Fruit fly (Drosophila melanogaster) whole organism, embryonic: ENCODE measurements around the gene CG16956.

Experiments
- Abd-B ChIP-seq: fragments of 200-800 bp; sonication (Bioruptor generic); optimal IDR thresholded peaks from 2 replicates; lab custom pipeline; 2018; ENCODE audit warnings: missing biosample characterization, mild to moderate bottlenecking, missing genetic modification characterization, moderate library complexity
- Asciz ChIP-seq: fragments of 200-800 bp; sonication (Bioruptor generic); optimal IDR thresholded peaks from 2 replicates; lab custom pipeline; 2017; ENCODE audit warnings: missing biosample characterization, mild to moderate bottlenecking, missing genetic modification characterization, missing genetic modification reagents
- Bdp1 ChIP-seq: fragments of 200-800 bp; sonication (Bioruptor generic); optimal IDR thresholded peaks from 3 replicates; lab custom pipeline; 2016; ENCODE audit warnings: missing biosample characterization, missing genetic modification characterization
- CG10321 ChIP-seq: fragments of 200-800 bp; sonication (Bioruptor generic); IDR thresholded peaks from 2 replicates; pipeline ENCODE4 v1.3.6; 2022; ENCODE audit warnings: missing biosample characterization, missing genetic modification characterization
- CG10959 ChIP-seq: fragments of 200-800 bp; sonication (Bioruptor generic); IDR thresholded peaks from 2 replicates; pipeline ENCODE4 v1.3.6; 2022; ENCODE audit warnings: missing biosample characterization, missing genetic modification characterization
- CG11093 ChIP-seq: fragments of 200-800 bp; sonication (Bioruptor generic); IDR thresholded peaks from 3 replicates; pipeline ENCODE4 v1.3.6; 2022; ENCODE audit warnings: missing biosample characterization, missing genetic modification characterization
- CG12391 ChIP-seq: fragments of 200-800 bp; sonication (Bioruptor generic); optimal IDR thresholded peaks from 3 replicates; lab custom pipeline; 2018; ENCODE audit warnings: missing biosample characterization, mild to moderate bottlenecking, missing genetic modification characterization, moderate library complexity
- CG13424 ChIP-seq: fragments of 200-800 bp; sonication (Bioruptor generic); optimal IDR thresholded peaks from 2 replicates; lab custom pipeline; 2019; ENCODE audit warnings: missing biosample characterization, mild to moderate bottlenecking, missing genetic modification characterization, moderate library complexity
- CG15479 ChIP-seq: fragments of 200-800 bp; sonication (Bioruptor generic); optimal IDR thresholded peaks from 3 replicates; lab custom pipeline; 2019; ENCODE audit warnings: missing biosample characterization, mild to moderate bottlenecking, missing genetic modification characterization, moderate library complexity
- CG16779 ChIP-seq: fragments of 200-800 bp; sonication (Bioruptor generic); IDR thresholded peaks from 2 replicates; pipeline ENCODE4 v1.3.6; 2022; ENCODE audit warnings: missing biosample characterization, missing genetic modification characterization
- CG17186 ChIP-seq: fragments of 200-800 bp; sonication (Bioruptor generic); optimal IDR thresholded peaks from 3 replicates; lab custom pipeline; 2017; ENCODE audit warnings: missing biosample characterization, missing genetic modification reagents, missing genetic modification characterization
- CG2120 ChIP-seq: fragments of 200-800 bp; sonication (Bioruptor generic); optimal IDR thresholded peaks from 3 replicates; lab custom pipeline; 2016; ENCODE audit warnings: missing biosample characterization, missing genetic modification characterization
- CG2889 ChIP-seq: fragments of 200-800 bp; sonication (Bioruptor generic); IDR thresholded peaks from 3 replicates; pipeline ENCODE4 v1.3.6; 2022; ENCODE audit warnings: missing biosample characterization, missing genetic modification characterization
- CG34224 ChIP-seq: fragments of 200-800 bp; sonication (Bioruptor generic); IDR thresholded peaks from 3 replicates; pipeline ENCODE4 v1.3.6; 2022; ENCODE audit warnings: missing biosample characterization, missing genetic modification characterization; ENCODE audit not compliant: partially characterized antibody
- CG43689 ChIP-seq: fragments of 200-800 bp; sonication (Bioruptor generic); IDR thresholded peaks from 2 replicates; pipeline ENCODE4 v1.3.6; 2022; ENCODE audit warnings: missing biosample characterization, missing genetic modification characterization
- CG4707 ChIP-seq: fragments of 200-800 bp; sonication (Bioruptor generic); optimal IDR thresholded peaks from 2 replicates; lab custom pipeline; 2018; ENCODE audit warnings: missing biosample characterization, mild to moderate bottlenecking, missing genetic modification characterization, moderate library complexity
- CG6175 ChIP-seq: fragments of 200-800 bp; sonication (Bioruptor generic); IDR thresholded peaks from 3 replicates; pipeline ENCODE4 v1.3.6; 2022; ENCODE audit warnings: missing biosample characterization, missing genetic modification characterization
- CG6254 ChIP-seq: fragments of 200-800 bp; sonication (Bioruptor generic); optimal IDR thresholded peaks from 3 replicates; lab custom pipeline; 2017; ENCODE audit warnings: mild to moderate bottlenecking, missing biosample characterization, missing genetic modification reagents, missing genetic modification characterization
- CG7556 ChIP-seq: fragments of 200-800 bp; sonication (Bioruptor generic); optimal IDR thresholded peaks from 2 replicates; lab custom pipeline; 2017; ENCODE audit warnings: missing biosample characterization, mild to moderate bottlenecking, missing genetic modification characterization
- CG9727 ChIP-seq: fragments of 200-800 bp; sonication (Bioruptor generic); optimal IDR thresholded peaks from 3 replicates; lab custom pipeline; 2017; ENCODE audit warnings: missing biosample characterization, mild to moderate bottlenecking, missing genetic modification characterization
- Dbx ChIP-seq: fragments of 200-800 bp; sonication (Bioruptor generic); IDR thresholded peaks from 3 replicates; pipeline ENCODE4 v1.3.6; 2022; ENCODE audit warnings: missing biosample characterization, missing genetic modification characterization
- Dip3 ChIP-seq: fragments of 200-800 bp; sonication (Bioruptor generic); optimal IDR thresholded peaks from 3 replicates; lab custom pipeline; 2016; ENCODE audit warnings: missing biosample characterization, missing genetic modification characterization
- Doc3 ChIP-seq: fragments of 200-800 bp; sonication (Bioruptor generic); IDR thresholded peaks from 3 replicates; pipeline ENCODE4 v1.3.6; 2022; ENCODE audit warnings: missing biosample characterization, missing genetic modification characterization; ENCODE audit not compliant: partially characterized antibody
- Fer2 ChIP-seq: fragments of 200-800 bp; sonication (Bioruptor generic); optimal IDR thresholded peaks from 2 replicates; lab custom pipeline; 2018; ENCODE audit warnings: missing biosample characterization, mild to moderate bottlenecking, missing genetic modification characterization, moderate library complexity
- H15 ChIP-seq: fragments of 200-800 bp; sonication (Bioruptor generic); IDR thresholded peaks from 3 replicates; pipeline ENCODE4 v1.3.6; 2022; ENCODE audit warnings: missing biosample characterization, missing genetic modification characterization
- Hsf ChIP-seq: fragments of 200-800 bp; sonication (Bioruptor generic); optimal IDR thresholded peaks from 3 replicates; lab custom pipeline; 2016; ENCODE audit warnings: missing biosample characterization, missing genetic modification characterization
- Jarid2 ChIP-seq: fragments of 200-800 bp; sonication (Bioruptor generic); optimal IDR thresholded peaks from 3 replicates; lab custom pipeline; 2017; ENCODE audit warnings: mild to moderate bottlenecking, missing biosample characterization, missing genetic modification reagents, missing genetic modification characterization
- MESR4 ChIP-seq: fragments of 200-800 bp; sonication (Bioruptor generic); optimal IDR thresholded peaks from 2 replicates; lab custom pipeline; 2018; ENCODE audit warnings: missing biosample characterization, mild to moderate bottlenecking, missing genetic modification characterization, moderate library complexity
- Sin3A ChIP-seq: fragments of >200 bp; optimal IDR thresholded peaks from 2 replicates; lab custom pipeline; 2018
- Ssrp ChIP-seq: fragments of 200-800 bp; sonication (Bioruptor generic); optimal IDR thresholded peaks from 2 replicates; lab custom pipeline; 2018; ENCODE audit warnings: missing biosample characterization, mild to moderate bottlenecking, missing genetic modification characterization, moderate library complexity
- caup ChIP-seq: fragments of 200-800 bp; sonication (Bioruptor generic); optimal IDR thresholded peaks from 3 replicates; lab custom pipeline; 2017; ENCODE audit warnings: missing biosample characterization, mild to moderate bottlenecking, missing genetic modification characterization, moderate library complexity; ENCODE audit not compliant: severe bottlenecking
- cg ChIP-seq: fragments of 200-800 bp; sonication (Bioruptor generic); optimal IDR thresholded peaks from 3 replicates; lab custom pipeline; 2019; ENCODE audit warnings: missing biosample characterization, mild to moderate bottlenecking, missing genetic modification characterization, moderate library complexity
- chinmo ChIP-seq: fragments of 200-800 bp; sonication (Bioruptor generic); IDR thresholded peaks from 4 replicates; pipeline ENCODE4 v1.3.6; 2022; ENCODE audit warnings: missing biosample characterization, missing genetic modification characterization; ENCODE audit not compliant: partially characterized antibody
- cwo ChIP-seq: fragments of 200-800 bp; sonication (Bioruptor generic); optimal IDR thresholded peaks from 3 replicates; lab custom pipeline; 2017; ENCODE audit warnings: missing biosample characterization, missing genetic modification characterization, mild to moderate bottlenecking, moderate library complexity, missing genetic modification reagents
- emc ChIP-seq: fragments of 200-800 bp; sonication (Bioruptor generic); optimal IDR thresholded peaks from 2 replicates; lab custom pipeline; 2016; ENCODE audit warnings: missing biosample characterization, missing genetic modification characterization
- eve ChIP-seq, 2 experiments: fragments of >200 bp; optimal IDR thresholded peaks; 2 replicates each; lab custom pipeline; 2017; ENCODE audit warnings: missing biosample characterization in 2 of 2, missing genetic modification characterization in 2 of 2
- gcm ChIP-seq: fragments of 200-800 bp; sonication (Bioruptor generic); optimal IDR thresholded peaks from 2 replicates; lab custom pipeline; 2019; ENCODE audit warnings: missing biosample characterization, mild to moderate bottlenecking, missing genetic modification characterization, moderate library complexity
- gfzf ChIP-seq: fragments of 200-800 bp; sonication (Bioruptor generic); optimal IDR thresholded peaks from 2 replicates; lab custom pipeline; 2016; ENCODE audit warnings: missing biosample characterization, mild to moderate bottlenecking, missing genetic modification characterization, moderate library complexity
- grn ChIP-seq: fragments of 200-800 bp; sonication (Bioruptor generic); optimal IDR thresholded peaks from 3 replicates; lab custom pipeline; 2017; ENCODE audit warnings: missing biosample characterization, missing genetic modification characterization
- gsb ChIP-seq: fragments of 200-800 bp; sonication (Bioruptor generic); IDR thresholded peaks from 2 replicates; pipeline ENCODE4 v1.3.6; 2022; ENCODE audit warnings: missing biosample characterization, missing genetic modification characterization
- gt ChIP-seq: fragments of 200-800 bp; sonication (Bioruptor generic); IDR thresholded peaks from 2 replicates; pipeline ENCODE4 v1.3.6; 2022; ENCODE audit warnings: missing biosample characterization, missing genetic modification characterization
- hb ChIP-seq: fragments of 200-800 bp; sonication (Bioruptor generic); IDR thresholded peaks from 3 replicates; pipeline ENCODE4 v1.3.6; 2022; ENCODE audit warnings: missing biosample characterization, missing genetic modification characterization; ENCODE audit not compliant: partially characterized antibody
- knrl ChIP-seq: fragments of 200-800 bp; sonication (Bioruptor generic); IDR thresholded peaks from 3 replicates; pipeline ENCODE4 v1.3.6; 2022; ENCODE audit warnings: missing biosample characterization, missing genetic modification characterization; ENCODE audit not compliant: partially characterized antibody
- nerfin-1 ChIP-seq: fragments of 200-800 bp; sonication (Bioruptor generic); optimal IDR thresholded peaks from 3 replicates; lab custom pipeline; 2019; ENCODE audit warnings: missing biosample characterization, mild to moderate bottlenecking, missing genetic modification characterization, moderate library complexity
- pfk ChIP-seq: fragments of 200-800 bp; sonication (Bioruptor generic); optimal IDR thresholded peaks from 2 replicates; lab custom pipeline; 2018; ENCODE audit warnings: missing biosample characterization, mild to moderate bottlenecking, missing genetic modification characterization, moderate library complexity
- ro ChIP-seq: fragments of 200-800 bp; sonication (Bioruptor generic); IDR thresholded peaks from 2 replicates; pipeline ENCODE4 v1.3.6; 2022; ENCODE audit warnings: missing biosample characterization, missing genetic modification characterization
- salm ChIP-seq: fragments of 200-800 bp; sonication (Bioruptor generic); optimal IDR thresholded peaks from 2 replicates; lab custom pipeline; 2018; ENCODE audit warnings: missing biosample characterization, mild to moderate bottlenecking, missing genetic modification characterization
- scrt ChIP-seq: fragments of 200-800 bp; sonication (Bioruptor generic); optimal IDR thresholded peaks from 2 replicates; lab custom pipeline; 2018; ENCODE audit warnings: missing biosample characterization, mild to moderate bottlenecking, missing genetic modification characterization, moderate library complexity
- wdn ChIP-seq: fragments of 200-800 bp; sonication (Bioruptor generic); IDR thresholded peaks from 2 replicates; pipeline ENCODE4 v1.3.6; 2022; ENCODE audit warnings: missing biosample characterization, missing genetic modification characterization
- zf30C ChIP-seq: fragments of 200-800 bp; sonication (Bioruptor generic); optimal IDR thresholded peaks from 3 replicates; lab custom pipeline; 2018; ENCODE audit warnings: missing biosample characterization, mild to moderate bottlenecking, missing genetic modification characterization
- zfh2 ChIP-seq: fragments of 200-800 bp; sonication (Bioruptor generic); optimal IDR thresholded peaks from 2 replicates; lab custom pipeline; 2016; ENCODE audit warnings: missing biosample characterization, missing genetic modification characterization

CG16956 gene

dm6 chr2L:13367378-13367777, 47.0 kb downstream of the CG16956 start, which contains the start of gene Tap42 (continued):
- TF ChIP-seq CG15479 (GFP tag; lab: Kevin White, UChicago), result peak; percentile 24
- no peak for TF ChIP-seq chinmo
- TF ChIP-seq CG12391, result peak; percentile 42
- TF ChIP-seq Abd-B (GFP tag; lab: Kevin White, UChicago), result no peak
- no peak for TF ChIP-seq knrl (GFP tag; lab: Robert Waterston, UW)
- TF ChIP-seq CG34224 (GFP tag; lab: Robert Waterston, UW), result no peak
- TF ChIP-seq CG4707 (GFP tag; lab: Kevin White, UChicago), result no peak
- TF ChIP-seq ro (GFP tag; lab: Robert Waterston, UW), result no peak
- no peak for TF ChIP-seq eve (GFP tag; optimal IDR thresholded peaks at IDR 0.05; lab: Kevin White, UChicago)
- peak; percentile 7 for TF ChIP-seq CG7556 (GFP tag; lab: Kevin White, UChicago)
- TF ChIP-seq zfh2, result no peak
- TF ChIP-seq salm (tag; lab: Kevin White, UChicago), result no peak
- no peak for TF ChIP-seq CG9727 (GFP tag; lab: Kevin White, UChicago)
- TF ChIP-seq Fer2 (tag; lab: Kevin White, UChicago), result no peak
- no peak for TF ChIP-seq zf30C (GFP tag; lab: Kevin White, UChicago)
- peak; percentile 20 for TF ChIP-seq gfzf (GFP tag; lab: Kevin White, UChicago)
- no peak for TF ChIP-seq CG11093 (GFP tag; lab: Robert Waterston, UW)
- TF ChIP-seq scrt, result peak; percentile 25
- TF ChIP-seq CG10959 (GFP tag; lab: Robert Waterston, UW), result no peak
- TF ChIP-seq cwo (GFP tag; lab: Kevin White, UChicago), result no peak
- TF ChIP-seq H15 (GFP tag; lab: Robert Waterston, UW), result no peak
- TF ChIP-seq Jarid2 (GFP tag; lab: Kevin White, UChicago), result no peak
- TF ChIP-seq wdn (GFP tag; lab: Robert Waterston, UW), result no peak
- TF ChIP-seq caup, result peak; percentile 19
- no peak for TF ChIP-seq CG10321 (GFP tag; lab: Robert Waterston, UW)
- no peak for TF ChIP-seq hb (GFP tag; lab: Robert Waterston, UW)
- no peak for TF ChIP-seq grn
- peak; percentile 41 for TF ChIP-seq nerfin-1 (tag; lab: Kevin White, UChicago)
- no peak for TF ChIP-seq CG43689
- no peak for TF ChIP-seq CG16779
- no peak for TF ChIP-seq Ssrp (tag; lab: Kevin White, UChicago)
- no peak for TF ChIP-seq CG2889 (GFP tag; lab: Robert Waterston, UW)
- no peak for TF ChIP-seq CG6175
- TF ChIP-seq Dbx (GFP tag; lab: Robert Waterston, UW), result no peak
- peak; percentile 49 for TF ChIP-seq CG13424 (tag; lab: Kevin White, UChicago)
- no peak for TF ChIP-seq Doc3
- TF ChIP-seq pfk (GFP tag; lab: Kevin White, UChicago), result no peak
- no peak for TF ChIP-seq Asciz
- no peak for TF ChIP-seq CG17186 (GFP tag; lab: Kevin White, UChicago)
- TF ChIP-seq gcm, result no peak
- no peak for TF ChIP-seq Sin3A (lab: Kevin White, UChicago)
- TF ChIP-seq emc, result no peak
- peak; percentile 32 for TF ChIP-seq Hsf (GFP tag; lab: Kevin White, UChicago)
- TF ChIP-seq Dip3, result no peak
- TF ChIP-seq Bdp1, result no peak
- peak; percentile 40 for TF ChIP-seq MESR4 (GFP tag; lab: Kevin White, UChicago)
- TF ChIP-seq CG2120, result peak; percentile 62
- TF ChIP-seq gsb (GFP tag; lab: Robert Waterston, UW), result no peak
- TF ChIP-seq CG6254 (GFP tag; lab: Kevin White, UChicago), result no peak
- no peak for TF ChIP-seq cg (GFP tag; lab: Kevin White, UChicago)
- TF ChIP-seq gt (GFP tag; lab: Robert Waterston, UW), result no peak
